Worm (Caenorhabditis elegans) whole organism, midembryonic: ENCODE measurements around the gene fbxb-65.

Source experiments
- T22C8.4 ChIP-seq: fragments of 200-800 bp; sonication (Bioruptor generic); IDR thresholded peaks from 2 replicates; pipeline ENCODE4 v1.3.6; 2022; ENCODE audit warnings: missing genetic modification characterization, missing compliant biosample characterization
- cog-1 ChIP-seq: sonication (generic microtip); optimal IDR thresholded peaks from 2 replicates; lab custom pipeline; 2016; ENCODE audit warnings: missing genetic modification characterization, missing compliant biosample characterization
- flt-1 ChIP-seq: fragments of 200-800 bp; sonication (Bioruptor generic); IDR thresholded peaks from 2 replicates; pipeline ENCODE4 v1.3.6; 2022; ENCODE audit warnings: missing genetic modification characterization, missing compliant biosample characterization
- klf-2 ChIP-seq: fragments of 200-800 bp; sonication (Bioruptor generic); conservative IDR thresholded peaks from 2 replicates; pipeline ENCODE4 v1.3.6; 2022; ENCODE audit warnings: missing genetic modification reagents, missing genetic modification characterization, missing compliant biosample characterization
- med-1 ChIP-seq: sonication (generic microtip); optimal IDR thresholded peaks from 2 replicates; lab custom pipeline; 2017; ENCODE audit warnings: missing genetic modification characterization, mild to moderate bottlenecking, missing compliant biosample characterization, antibody characterized with exemption, missing genetic modification reagents; ENCODE audit not compliant: insufficient read depth
- ref-1 ChIP-seq: fragments of 200-800 bp; sonication (Bioruptor generic); conservative IDR thresholded peaks from 2 replicates; pipeline ENCODE4 v1.3.6; 2022; ENCODE audit warnings: missing genetic modification reagents, missing genetic modification characterization, missing compliant biosample characterization
- tab-1 ChIP-seq: fragments of 200-800 bp; sonication (Bioruptor generic); IDR thresholded peaks from 2 replicates; pipeline ENCODE4 v1.3.6; 2022; ENCODE audit warnings: missing genetic modification characterization, missing compliant biosample characterization
- ztf-23 ChIP-seq: fragments of 200-800 bp; sonication (Bioruptor generic); IDR thresholded peaks from 2 replicates; pipeline ENCODE4 v1.3.6; 2022; ENCODE audit warnings: missing genetic modification reagents, missing genetic modification characterization, missing compliant biosample characterization
- ztf-29 ChIP-seq: fragments of 200-800 bp; sonication (Bioruptor generic); IDR thresholded peaks from 2 replicates; pipeline ENCODE4 v1.3.6; 2022; ENCODE audit warnings: missing genetic modification reagents, missing genetic modification characterization, missing compliant biosample characterization

DNA sequence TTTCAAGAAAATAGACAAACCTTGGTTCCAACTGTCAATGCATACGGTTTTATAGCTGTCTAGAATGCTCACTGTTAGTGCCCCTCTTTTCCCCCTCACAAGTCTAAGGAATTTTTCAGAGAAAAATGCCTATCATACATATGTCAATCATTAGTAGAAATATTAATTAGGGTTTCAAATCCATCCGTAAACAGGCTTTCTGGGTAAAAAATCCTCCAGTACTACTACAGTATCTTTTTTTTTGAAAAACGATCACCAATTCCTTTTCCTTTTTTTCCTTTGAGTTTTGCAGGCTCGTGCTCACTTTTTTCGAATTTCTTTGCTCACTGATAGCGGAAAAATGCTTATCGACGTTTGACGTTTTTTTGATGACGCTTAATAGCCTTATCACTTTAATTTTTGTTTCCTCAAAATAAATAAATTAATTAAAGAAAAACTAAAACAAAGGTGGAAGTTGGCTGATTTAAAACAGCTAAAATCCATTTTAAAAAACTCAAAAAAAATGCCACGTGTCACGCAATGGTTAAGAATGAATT lies 9.8 kb upstream of the fbxb-65 start, which contains the start of gene C43D7.7:
- TF ChIP-seq ztf-23 (GFP tag; lab: Robert Waterston, UW): no peak
- TF ChIP-seq cog-1 (tag; lab: Kevin White, UChicago): no peak
- no peak for TF ChIP-seq klf-2 (GFP tag; lab: Robert Waterston, UW)
- TF ChIP-seq flt-1: no peak
- TF ChIP-seq tab-1 (GFP tag; lab: Robert Waterston, UW): no peak
- TF ChIP-seq ztf-29 (GFP tag; lab: Robert Waterston, UW): no peak
- TF ChIP-seq ref-1 (GFP tag; lab: Robert Waterston, UW): no peak
- TF ChIP-seq T22C8.4 (GFP tag; lab: Robert Waterston, UW): no peak
- TF ChIP-seq med-1: no peak
